Fruit fly (Drosophila melanogaster) whole organism, pupa: Measurements from ENCODE around the gene CG11583.

ENCODE experiments used
- CG13204 ChIP-seq: fragments of 200-800 bp; sonication (Bioruptor generic); optimal IDR thresholded peaks from 2 replicates; lab custom pipeline; 2018; ENCODE audit warnings: missing biosample characterization, mild to moderate bottlenecking, missing genetic modification characterization, moderate library complexity
- CG8301 ChIP-seq: fragments of 200-800 bp; sonication (Bioruptor generic); optimal IDR thresholded peaks from 2 replicates; lab custom pipeline; 2018; ENCODE audit warnings: missing biosample characterization, mild to moderate bottlenecking, missing genetic modification characterization
- EcR ChIP-seq: fragments of 200-800 bp; sonication (Bioruptor generic); optimal IDR thresholded peaks from 3 replicates; lab custom pipeline; 2019; ENCODE audit warnings: missing biosample characterization, missing genetic modification characterization, mild to moderate bottlenecking, moderate library complexity, missing genetic modification reagents
- Pif1B ChIP-seq: fragments of 200-800 bp; sonication (Bioruptor generic); optimal IDR thresholded peaks from 3 replicates; lab custom pipeline; 2016; ENCODE audit warnings: missing biosample characterization, missing genetic modification characterization

dm6 chr3L:4259102-4259558, 23.5 kb downstream of the CG11583 start, which contains the start of the genes CG15011 and CG1309:
- no peak for TF ChIP-seq CG13204 (GFP tag; lab: Kevin White, UChicago)
- no peak for TF ChIP-seq Pif1B (GFP tag; lab: Kevin White, UChicago)
- TF ChIP-seq EcR (GFP tag; lab: Kevin White, UChicago) = peak; percentile 34
- TF ChIP-seq CG8301 (tag; lab: Kevin White, UChicago) = peak; percentile 63
